Fruit fly (Drosophila melanogaster) ovary, adult (tissue): ENCODE data around the gene Nf-YA.
A peak's percentile ranks its signal among the peaks of the same experiment; 100 is the strongest.

Experiments used
- CG17801 ChIP-seq: fragments of 200-800 bp; optimal IDR thresholded peaks from 2 replicates; lab custom pipeline; 2019; ENCODE audit warnings: missing biosample characterization, mild to moderate bottlenecking, missing genetic modification characterization, moderate library complexity; ENCODE audit not compliant: partially characterized antibody

Nf-YA gene

dm6 chr3L:9441907-9442479, at the start of gene Nf-YA, which contains the start of gene Bet3:
TSS of gene Nf-YA (minus strand) at chr3L:9442267.
TSS of gene Bet3 (minus strand) at chr3L:9442267.
- peak; percentile 22 for TF ChIP-seq CG17801 (GFP tag; lab: Kevin White, UChicago)

dm6 chr3L:9491331-9491730, 49.3 kb upstream of the Nf-YA start:
- TF ChIP-seq CG17801 (GFP tag; lab: Kevin White, UChicago): no peak

DNA sequence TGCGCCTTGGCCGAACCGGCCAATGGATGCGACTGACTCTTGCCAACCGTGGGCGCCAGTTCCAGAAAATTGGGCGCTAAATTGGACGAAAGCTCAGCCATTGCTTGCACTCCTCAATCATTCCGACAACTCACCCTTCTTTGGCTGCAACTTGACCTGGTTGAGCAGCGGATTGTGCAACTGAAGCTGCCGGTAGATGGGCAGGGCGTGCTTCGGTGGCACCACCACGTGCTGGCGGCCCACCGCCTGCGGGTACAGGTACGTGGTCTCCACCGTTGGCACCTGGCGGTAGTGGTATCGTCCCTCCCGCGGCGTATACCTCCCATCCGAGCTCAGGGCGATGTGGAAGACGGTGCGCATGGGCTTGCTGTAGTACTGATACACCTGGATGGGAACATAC, 48.4 kb upstream of the Nf-YA start:
- no peak for TF ChIP-seq CG17801 (GFP tag; lab: Kevin White, UChicago)

DNA sequence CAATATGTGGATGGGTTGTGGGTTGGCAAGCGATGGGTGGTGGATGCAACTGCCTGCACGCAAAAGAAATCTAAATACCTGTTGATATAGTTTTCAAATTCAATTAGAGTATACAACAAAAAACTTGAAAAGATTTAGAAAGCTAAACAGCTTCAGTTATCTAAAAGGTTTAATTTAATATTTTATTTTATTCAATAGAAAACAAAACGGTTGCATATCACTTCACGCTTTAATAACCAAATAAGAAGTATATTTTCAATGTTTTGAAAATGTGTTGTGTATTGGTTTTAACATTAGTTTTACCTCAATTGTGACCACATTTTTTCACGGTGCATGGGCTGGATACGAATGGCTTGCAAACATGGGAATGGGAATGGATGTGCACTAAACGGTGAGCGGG, 47.6 kb upstream of the Nf-YA start:
- TF ChIP-seq CG17801 (GFP tag; lab: Kevin White, UChicago): no peak

DNA sequence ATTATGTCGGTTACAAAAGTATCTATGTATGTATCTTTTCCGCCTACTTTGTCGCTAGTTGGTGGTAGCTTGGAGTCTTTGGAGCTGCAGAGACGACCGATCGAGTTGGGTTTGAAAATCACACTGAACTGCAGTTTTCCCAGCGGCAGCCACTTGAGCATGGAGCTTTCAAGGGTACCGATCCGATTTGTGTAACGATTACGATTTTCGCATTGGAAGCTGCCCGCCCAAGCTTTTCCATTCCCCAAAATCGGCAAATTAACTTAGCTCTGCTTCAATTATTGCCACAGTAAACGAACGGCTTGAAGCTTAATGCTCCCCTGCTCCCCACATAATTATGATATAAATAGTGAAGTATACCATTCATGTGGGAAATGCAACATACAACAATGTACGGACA, 47.1 kb upstream of the Nf-YA start, which contains the start of gene CG32036:
Gene CG32036, minus strand, starts transcription at position 101 of the 400 bp plus-strand sequence.
- no peak for TF ChIP-seq CG17801 (GFP tag; lab: Kevin White, UChicago)

dm6 chr3L:9487586-9487985, 45.5 kb upstream of the Nf-YA start, which contains the start of gene pall:
TSS of gene pall (minus strand) at chr3L:9487790.
- TF ChIP-seq CG17801 (GFP tag; lab: Kevin White, UChicago): peak; percentile 28

DNA sequence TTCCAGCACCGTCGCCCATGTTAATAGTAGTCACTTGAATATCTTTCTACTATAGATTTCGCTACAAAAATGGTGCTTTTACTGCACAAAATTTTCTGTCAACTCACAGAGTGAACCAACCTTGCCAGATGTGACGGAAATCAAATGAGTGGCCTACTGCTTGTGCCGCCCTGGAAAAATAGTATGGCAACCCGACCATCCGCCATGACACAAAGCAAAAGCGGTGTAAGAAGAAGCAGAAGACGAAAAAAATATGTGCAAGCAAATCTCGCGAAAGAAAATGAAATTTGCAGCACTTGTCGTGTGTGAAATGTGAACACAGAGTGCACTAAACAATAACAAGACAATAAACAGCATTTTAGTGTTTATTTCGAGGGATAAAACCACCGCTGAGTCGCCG, 34.8 kb upstream of the Nf-YA start, which contains the start of the genes Uch-L5 and Jarid2:
Gene Uch-L5, minus strand, starts transcription at position 137 of the 400 bp plus-strand sequence.
Gene Jarid2, plus strand, starts transcription at position 210 of the 400 bp plus-strand sequence.
- TF ChIP-seq CG17801 (GFP tag; lab: Kevin White, UChicago): peak; percentile 79

dm6 chr3L:9471151-9471903, 29.3 kb upstream of the Nf-YA start:
- TF ChIP-seq CG17801 (GFP tag; lab: Kevin White, UChicago): no peak

- TF ChIP-seq CG17801 (GFP tag; lab: Kevin White, UChicago): no peak
These were observed 27.0 kb upstream of the Nf-YA start for dm6 chr3L:9469079-9469478.

- no peak for TF ChIP-seq CG17801 (GFP tag; lab: Kevin White, UChicago)
These were observed 26.3 kb upstream of the Nf-YA start for dm6 chr3L:9468261-9468890.

dm6 chr3L:9467763-9468206, 25.7 kb upstream of the Nf-YA start:
- TF ChIP-seq CG17801 (GFP tag; lab: Kevin White, UChicago): no peak

dm6 chr3L:9467267-9467666, 25.2 kb upstream of the Nf-YA start:
- no peak for TF ChIP-seq CG17801 (GFP tag; lab: Kevin White, UChicago)

dm6 chr3L:9466595-9466994, 24.5 kb upstream of the Nf-YA start:
- TF ChIP-seq CG17801 (GFP tag; lab: Kevin White, UChicago): no peak

DNA sequence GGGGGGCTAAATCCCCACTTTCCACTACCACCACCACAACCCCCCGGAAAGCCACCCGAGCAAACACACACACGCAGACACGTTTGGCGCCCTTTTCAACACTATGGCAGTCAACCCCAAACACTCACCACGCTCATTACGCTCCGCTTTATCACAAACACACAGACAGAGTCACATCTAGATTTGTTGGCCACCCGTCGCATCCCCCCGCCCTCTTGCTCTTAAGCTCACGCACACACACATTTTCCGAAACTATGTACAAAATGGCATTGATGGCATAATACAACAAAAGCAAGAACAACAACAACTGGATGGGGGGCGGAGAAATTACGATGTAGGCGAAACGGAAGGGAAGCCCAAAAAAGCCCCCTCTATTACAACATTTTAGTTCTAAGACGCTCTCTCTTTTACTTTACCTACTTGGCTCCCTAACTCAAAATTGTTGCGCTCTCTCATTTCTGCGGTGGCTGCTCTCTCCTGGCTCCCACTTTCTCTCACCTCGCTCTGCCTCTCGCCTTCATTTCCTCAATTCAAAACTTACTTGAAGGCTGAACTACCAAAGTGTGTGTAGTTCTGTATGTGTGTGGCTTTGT, 23.7 kb upstream of the Nf-YA start:
- TF ChIP-seq CG17801 (GFP tag; lab: Kevin White, UChicago): no peak

DNA sequence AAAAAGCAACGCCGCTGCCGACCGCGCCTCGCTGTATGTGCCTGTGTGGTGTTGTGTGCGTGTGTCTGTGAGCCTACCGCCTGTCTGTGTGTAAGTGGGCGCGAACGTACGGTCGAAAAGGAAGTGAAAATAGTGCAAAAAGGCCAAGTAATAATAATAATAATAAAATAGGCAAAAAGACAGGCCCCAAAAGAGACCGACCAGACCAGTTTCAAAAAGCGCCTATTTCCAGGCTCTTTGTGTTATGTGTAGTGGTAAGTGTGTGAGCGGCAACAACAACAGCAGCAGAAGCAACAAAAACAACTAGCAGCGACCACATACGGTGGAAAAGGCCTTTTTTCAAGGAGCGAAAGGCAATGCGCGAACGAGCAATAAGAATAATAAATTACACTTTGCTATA, 20.7 kb upstream of the Nf-YA start:
- TF ChIP-seq CG17801 (GFP tag; lab: Kevin White, UChicago): no peak
